Fruit fly (Drosophila melanogaster): ENCODE measurements around the gene CG5194.

- no peak for TF ChIP-seq Blimp-1 (GFP tag; optimal IDR thresholded peaks at IDR 0.05)
- TF ChIP-seq Lpt (GFP tag; optimal IDR thresholded peaks at IDR 0.05): no peak
- no peak for TF ChIP-seq Hr38 (GFP tag; optimal IDR thresholded peaks at IDR 0.05)
- no peak for TF ChIP-seq CG1621 (tag; optimal IDR thresholded peaks at IDR 0.05)
- TF ChIP-seq OdsH (GFP tag; optimal IDR thresholded peaks at IDR 0.05): no peak
- no peak for TF ChIP-seq CG11762 (GFP tag; optimal IDR thresholded peaks at IDR 0.05; ENCODE audit: insufficient read depth)
- no peak for TF ChIP-seq CG8319 (GFP tag; optimal IDR thresholded peaks at IDR 0.05)
- no peak for TF ChIP-seq Smox (GFP tag; optimal IDR thresholded peaks at IDR 0.05)
- no peak for TF ChIP-seq Hr4 (GFP tag; optimal IDR thresholded peaks at IDR 0.05)
- TF ChIP-seq Gug (GFP tag; IDR thresholded peaks at IDR 0.05): no peak
- no peak for TF ChIP-seq fd85E (GFP tag; optimal IDR thresholded peaks at IDR 0.05)
These were observed 29.9 kb downstream of the CG5194 start, which contains the start of gene CG5644 for dm6 chr3L:8979780-8980179.

All from whole organism, prepupa.